Fruit fly (Drosophila melanogaster) whole organism, embryonic: ENCODE data around the gene CG43120.

ENCODE experiments used
- Adf1 ChIP-seq: fragments of 200-800 bp; sonication (Bioruptor generic); IDR thresholded peaks from 2 replicates; pipeline ENCODE4 v1.3.6; 2022; ENCODE audit warnings: missing biosample characterization, missing genetic modification characterization
- Asciz ChIP-seq: fragments of 200-800 bp; sonication (Bioruptor generic); optimal IDR thresholded peaks from 2 replicates; lab custom pipeline; 2017; ENCODE audit warnings: missing biosample characterization, mild to moderate bottlenecking, missing genetic modification characterization, missing genetic modification reagents
- Atf3 ChIP-seq: fragments of 200-800 bp; sonication (Bioruptor generic); optimal IDR thresholded peaks from 3 replicates; lab custom pipeline; 2016; ENCODE audit warnings: missing biosample characterization, missing genetic modification characterization
- Bdp1 ChIP-seq: fragments of 200-800 bp; sonication (Bioruptor generic); optimal IDR thresholded peaks from 3 replicates; lab custom pipeline; 2016; ENCODE audit warnings: missing biosample characterization, missing genetic modification characterization
- Blimp-1 ChIP-seq: fragments of 200-800 bp; sonication (Bioruptor generic); optimal IDR thresholded peaks from 3 replicates; lab custom pipeline; 2018; ENCODE audit warnings: missing biosample characterization, missing genetic modification characterization, mild to moderate bottlenecking, moderate library complexity, missing genetic modification reagents
- CG10543 ChIP-seq: fragments of 200-800 bp; sonication (Bioruptor generic); optimal IDR thresholded peaks from 3 replicates; lab custom pipeline; 2017; ENCODE audit warnings: missing biosample characterization, mild to moderate bottlenecking, missing genetic modification characterization, moderate library complexity
- CG11398 ChIP-seq: fragments of 200-800 bp; sonication (Bioruptor generic); optimal IDR thresholded peaks from 2 replicates; lab custom pipeline; 2016; ENCODE audit warnings: missing biosample characterization, missing genetic modification characterization
- CG12219 ChIP-seq: fragments of 200-800 bp; sonication (Bioruptor generic); optimal IDR thresholded peaks from 3 replicates; lab custom pipeline; 2018; ENCODE audit warnings: missing biosample characterization, mild to moderate bottlenecking, missing genetic modification characterization
- CG12659 ChIP-seq: fragments of 200-800 bp; sonication (Bioruptor generic); optimal IDR thresholded peaks from 3 replicates; lab custom pipeline; 2017; ENCODE audit warnings: mild to moderate bottlenecking, missing biosample characterization, missing genetic modification reagents, missing genetic modification characterization
- CG14014 ChIP-seq: fragments of 200-800 bp; sonication (Bioruptor generic); IDR thresholded peaks from 2 replicates; pipeline ENCODE4 v1.3.6; 2022; ENCODE audit warnings: missing biosample characterization, missing genetic modification characterization
- CG14050 ChIP-seq: fragments of 200-800 bp; sonication (Bioruptor generic); IDR thresholded peaks from 3 replicates; pipeline ENCODE4 v1.3.6; 2022; ENCODE audit warnings: missing biosample characterization, missing genetic modification characterization
- CG14441 ChIP-seq: fragments of 200-800 bp; sonication (Bioruptor generic); IDR thresholded peaks from 2 replicates; pipeline ENCODE4 v1.3.6; 2022; ENCODE audit warnings: missing biosample characterization, missing genetic modification characterization
- CG15601 ChIP-seq: fragments of 200-800 bp; sonication (Bioruptor generic); optimal IDR thresholded peaks from 3 replicates; lab custom pipeline; 2019; ENCODE audit warnings: missing biosample characterization, mild to moderate bottlenecking, missing genetic modification characterization, moderate library complexity
- CG1603 ChIP-seq: fragments of 200-800 bp; sonication (Bioruptor generic); optimal IDR thresholded peaks from 2 replicates; lab custom pipeline; 2019; ENCODE audit warnings: missing biosample characterization, mild to moderate bottlenecking, missing genetic modification characterization, moderate library complexity
- CG16863 ChIP-seq: fragments of 200-800 bp; sonication (Bioruptor generic); optimal IDR thresholded peaks from 3 replicates; lab custom pipeline; 2016; ENCODE audit warnings: missing biosample characterization, missing genetic modification characterization
- CG18599 ChIP-seq: fragments of 200-800 bp; sonication (Bioruptor generic); optimal IDR thresholded peaks from 3 replicates; lab custom pipeline; 2017; ENCODE audit warnings: missing biosample characterization, missing genetic modification characterization, mild to moderate bottlenecking, moderate library complexity, missing genetic modification reagents
- CG2712 ChIP-seq: fragments of 200-800 bp; optimal IDR thresholded peaks from 3 replicates; lab custom pipeline; 2019; ENCODE audit warnings: missing biosample characterization, mild to moderate bottlenecking, missing genetic modification characterization, moderate library complexity
- CG3065 ChIP-seq: fragments of 200-800 bp; sonication (Bioruptor generic); optimal IDR thresholded peaks from 2 replicates; lab custom pipeline; 2016; ENCODE audit warnings: missing biosample characterization, missing genetic modification characterization
- CG31365 ChIP-seq: fragments of 200-800 bp; sonication (Bioruptor generic); optimal IDR thresholded peaks from 2 replicates; lab custom pipeline; 2018; ENCODE audit warnings: missing biosample characterization, mild to moderate bottlenecking, missing genetic modification characterization
- CG31441 ChIP-seq: fragments of 200-800 bp; sonication (Bioruptor generic); IDR thresholded peaks from 2 replicates; pipeline ENCODE4 v1.3.6; 2022; ENCODE audit warnings: missing biosample characterization, missing genetic modification characterization
- CG4707 ChIP-seq: fragments of 200-800 bp; sonication (Bioruptor generic); optimal IDR thresholded peaks from 2 replicates; lab custom pipeline; 2018; ENCODE audit warnings: missing biosample characterization, mild to moderate bottlenecking, missing genetic modification characterization, moderate library complexity
- CG5180 ChIP-seq: fragments of 200-800 bp; sonication (Bioruptor generic); optimal IDR thresholded peaks from 3 replicates; lab custom pipeline; 2017; ENCODE audit warnings: missing biosample characterization, missing genetic modification characterization, mild to moderate bottlenecking, moderate library complexity, missing genetic modification reagents
- CG7745 ChIP-seq: fragments of 200-800 bp; sonication (Bioruptor generic); optimal IDR thresholded peaks from 2 replicates; lab custom pipeline; 2018; ENCODE audit warnings: missing biosample characterization, mild to moderate bottlenecking, missing genetic modification characterization, moderate library complexity
- CG7839 ChIP-seq: fragments of 200-800 bp; sonication (Bioruptor generic); optimal IDR thresholded peaks from 3 replicates; lab custom pipeline; 2018; ENCODE audit warnings: missing biosample characterization, mild to moderate bottlenecking, missing genetic modification characterization, moderate library complexity
- CG8089 ChIP-seq: fragments of 200-800 bp; sonication (Bioruptor generic); optimal IDR thresholded peaks from 3 replicates; lab custom pipeline; 2016; ENCODE audit warnings: missing biosample characterization, missing genetic modification characterization
- CG8281 ChIP-seq: fragments of 200-800 bp; sonication (Bioruptor generic); optimal IDR thresholded peaks from 2 replicates; lab custom pipeline; 2018; ENCODE audit warnings: missing biosample characterization, mild to moderate bottlenecking, missing genetic modification characterization, moderate library complexity
- CTCF ChIP-seq: fragments of 200-800 bp; sonication (Bioruptor generic); optimal IDR thresholded peaks from 2 replicates; lab custom pipeline; 2017; ENCODE audit warnings: missing biosample characterization, mild to moderate bottlenecking, missing genetic modification characterization, moderate library complexity
- Chrac-16 ChIP-seq: fragments of 200-800 bp; sonication (Bioruptor generic); optimal IDR thresholded peaks from 3 replicates; lab custom pipeline; 2016; ENCODE audit warnings: missing biosample characterization, missing genetic modification characterization
- CoRest ChIP-seq: fragments of 200-800 bp; sonication (Bioruptor generic); optimal IDR thresholded peaks from 3 replicates; lab custom pipeline; 2018; ENCODE audit warnings: missing biosample characterization, mild to moderate bottlenecking, missing genetic modification characterization, moderate library complexity
- CrebB ChIP-seq: fragments of 200-800 bp; sonication (Bioruptor generic); optimal IDR thresholded peaks from 3 replicates; lab custom pipeline; 2018; ENCODE audit warnings: missing biosample characterization, mild to moderate bottlenecking, missing genetic modification characterization
- Drgx ChIP-seq: fragments of 200-800 bp; sonication (Bioruptor generic); IDR thresholded peaks from 2 replicates; pipeline ENCODE4 v1.3.6; 2022; ENCODE audit warnings: missing biosample characterization, missing genetic modification characterization
- E2f2 ChIP-seq: fragments of 200-800 bp; sonication (Bioruptor generic); IDR thresholded peaks from 2 replicates; pipeline ENCODE4 v1.3.6; 2022; ENCODE audit warnings: missing biosample characterization, missing genetic modification characterization
- Fer3 ChIP-seq: fragments of 200-800 bp; sonication (Bioruptor generic); optimal IDR thresholded peaks from 2 replicates; lab custom pipeline; 2018; ENCODE audit warnings: missing biosample characterization, mild to moderate bottlenecking, missing genetic modification characterization, moderate library complexity
- HLH3B ChIP-seq: fragments of 200-800 bp; sonication (Bioruptor generic); IDR thresholded peaks from 2 replicates; pipeline ENCODE4 v1.3.6; 2022; ENCODE audit warnings: missing biosample characterization, missing genetic modification characterization
- Hmr ChIP-seq: fragments of 200-800 bp; sonication (Bioruptor generic); optimal IDR thresholded peaks from 3 replicates; lab custom pipeline; 2017; ENCODE audit warnings: mild to moderate bottlenecking, missing biosample characterization, missing genetic modification reagents, missing genetic modification characterization
- Lhr ChIP-seq: fragments of 200-800 bp; sonication (Bioruptor generic); optimal IDR thresholded peaks from 3 replicates; lab custom pipeline; 2017; ENCODE audit warnings: mild to moderate bottlenecking, missing biosample characterization, missing genetic modification reagents, missing genetic modification characterization
- Meics ChIP-seq: fragments of 200-800 bp; sonication (Bioruptor generic); optimal IDR thresholded peaks from 2 replicates; lab custom pipeline; 2017; ENCODE audit warnings: missing biosample characterization, mild to moderate bottlenecking, missing genetic modification characterization
- Mes4 ChIP-seq: fragments of 200-800 bp; sonication (Bioruptor generic); optimal IDR thresholded peaks from 2 replicates; lab custom pipeline; 2016; ENCODE audit warnings: missing biosample characterization, missing genetic modification characterization
- cg ChIP-seq: fragments of 200-800 bp; sonication (Bioruptor generic); optimal IDR thresholded peaks from 3 replicates; lab custom pipeline; 2019; ENCODE audit warnings: missing biosample characterization, mild to moderate bottlenecking, missing genetic modification characterization, moderate library complexity
- crp ChIP-seq, 2 experiments: fragments of 200-800 bp; sonication (Bioruptor generic); optimal IDR thresholded peaks; 2 replicates in 1 of 2; 3 replicates in 1 of 2; lab custom pipeline; 2017; ENCODE audit warnings: missing biosample characterization in 2 of 2, missing genetic modification characterization in 2 of 2, mild to moderate bottlenecking in 1 of 2, moderate library complexity in 1 of 2
- dysf ChIP-seq: fragments of 200-800 bp; sonication (Bioruptor generic); IDR thresholded peaks from 3 replicates; pipeline ENCODE4 v1.3.6; 2022; ENCODE audit warnings: missing biosample characterization, missing genetic modification characterization
- en ChIP-seq: fragments of 200-800 bp; sonication (Bioruptor generic); optimal IDR thresholded peaks from 2 replicates; lab custom pipeline; 2016; ENCODE audit warnings: missing biosample characterization, missing genetic modification characterization
- ewg ChIP-seq: fragments of 200-800 bp; sonication (Bioruptor generic); optimal IDR thresholded peaks from 3 replicates; lab custom pipeline; 2017; ENCODE audit warnings: mild to moderate bottlenecking, missing biosample characterization, missing genetic modification reagents, missing genetic modification characterization
- gsb-n ChIP-seq: fragments of 200-800 bp; sonication (Bioruptor generic); optimal IDR thresholded peaks from 3 replicates; lab custom pipeline; 2018; ENCODE audit warnings: missing biosample characterization, mild to moderate bottlenecking, missing genetic modification characterization
- nerfin-1 ChIP-seq: fragments of 200-800 bp; sonication (Bioruptor generic); optimal IDR thresholded peaks from 3 replicates; lab custom pipeline; 2019; ENCODE audit warnings: missing biosample characterization, mild to moderate bottlenecking, missing genetic modification characterization, moderate library complexity
- onecut ChIP-seq: fragments of 200-800 bp; sonication (Bioruptor generic); IDR thresholded peaks from 2 replicates; pipeline ENCODE4 v1.3.6; 2022; ENCODE audit warnings: missing biosample characterization, missing genetic modification characterization
- run ChIP-seq: fragments of 200-800 bp; sonication (Bioruptor generic); optimal IDR thresholded peaks from 3 replicates; lab custom pipeline; 2018; ENCODE audit warnings: missing biosample characterization, mild to moderate bottlenecking, missing genetic modification characterization
- trh ChIP-seq: fragments of 200-800 bp; sonication (Bioruptor generic); optimal IDR thresholded peaks from 2 replicates; lab custom pipeline; 2016; ENCODE audit warnings: missing biosample characterization, missing genetic modification characterization
- wdn ChIP-seq: fragments of 200-800 bp; sonication (Bioruptor generic); IDR thresholded peaks from 2 replicates; pipeline ENCODE4 v1.3.6; 2022; ENCODE audit warnings: missing biosample characterization, missing genetic modification characterization
- wek ChIP-seq: fragments of 200-800 bp; sonication (Bioruptor generic); optimal IDR thresholded peaks from 3 replicates; lab custom pipeline; 2018; ENCODE audit warnings: missing biosample characterization, mild to moderate bottlenecking, missing genetic modification characterization, moderate library complexity

Gene CG43120

dm6 chr3L:14366124-14366523 is 15.6 kb upstream of the CG43120 start (continued):
- TF ChIP-seq Atf3, result no peak
- TF ChIP-seq Mes4, result peak; percentile 39
- TF ChIP-seq en (GFP tag; lab: Kevin White, UChicago), result peak; percentile 23
- TF ChIP-seq CG16863 (GFP tag; lab: Kevin White, UChicago), result peak; percentile 32
- TF ChIP-seq Bdp1 (GFP tag; lab: Kevin White, UChicago), result no peak
- TF ChIP-seq CrebB (tag; lab: Kevin White, UChicago), result peak; percentile 78
- peak; percentile 64 for TF ChIP-seq CG31365 (tag; lab: Kevin White, UChicago)
- TF ChIP-seq Adf1 (GFP tag; lab: Robert Waterston, UW), result no peak
- peak; percentile 95 for TF ChIP-seq CG7745
- peak; percentile 79 for TF ChIP-seq gsb-n
- peak; percentile 91 for TF ChIP-seq Asciz (GFP tag; lab: Kevin White, UChicago)
- peak; percentile 41 for TF ChIP-seq CG8281
- TF ChIP-seq Chrac-16 (GFP tag; lab: Kevin White, UChicago), result no peak
- peak; percentile 11 for TF ChIP-seq CG11398 (GFP tag; lab: Kevin White, UChicago)
- no peak for TF ChIP-seq cg (GFP tag; lab: Kevin White, UChicago)
- peak; percentile 60 for TF ChIP-seq Lhr
- TF ChIP-seq HLH3B, result peak; percentile 45; the same call in 1 of the 2 replicates
- peak; percentile 75 for TF ChIP-seq onecut (GFP tag; lab: Robert Waterston, UW)
- no peak for TF ChIP-seq Drgx (GFP tag; lab: Robert Waterston, UW)
- peak; percentile 44 for TF ChIP-seq Hmr (GFP tag; lab: Kevin White, UChicago)
- TF ChIP-seq CG18599 (GFP tag; lab: Kevin White, UChicago), result peak; percentile 43
- TF ChIP-seq CG14050 (GFP tag; lab: Robert Waterston, UW), result peak; percentile 48; the same call in 1 of the 3 replicates
- TF ChIP-seq CG5180 (GFP tag; lab: Kevin White, UChicago), result peak; percentile 76
- no peak for TF ChIP-seq wdn
- peak; percentile 91 for TF ChIP-seq CG15601
- peak; percentile 31 for TF ChIP-seq CG7839
- peak; percentile 50; the same call in 1 of the 2 replicates for TF ChIP-seq CG14441 (GFP tag; lab: Robert Waterston, UW)
- peak; percentile 81 for TF ChIP-seq run (tag; lab: Kevin White, UChicago)
- TF ChIP-seq CG10543, result peak; percentile 77
- peak; percentile 32 for TF ChIP-seq CoRest
- peak; percentile 14 for TF ChIP-seq CG8089 (GFP tag; lab: Kevin White, UChicago)
- peak; percentile 27 for TF ChIP-seq CG12659 (GFP tag; lab: Kevin White, UChicago)
- 0 out of 2 replicates have a peak, but pooled peaks have one; percentile 45 for TF ChIP-seq CG14014 (GFP tag; lab: Robert Waterston, UW)
- TF ChIP-seq CG12219 (GFP tag; lab: Kevin White, UChicago), result peak; percentile 80
- peak; percentile 33 for TF ChIP-seq E2f2
- peak; percentile 71 for TF ChIP-seq CG2712
- peak; percentile 72 for TF ChIP-seq CG4707
- TF ChIP-seq CG1603 (tag; lab: Kevin White, UChicago), result peak; percentile 64
- peak; percentile 72 for TF ChIP-seq nerfin-1 (tag; lab: Kevin White, UChicago)
- no peak for TF ChIP-seq CG3065
- peak in 1 of 2 experiments; percentile 10 for TF ChIP-seq crp (GFP tag; optimal IDR thresholded peaks at IDR 0.05; lab: Kevin White, UChicago)
- TF ChIP-seq trh, result no peak
- peak; percentile 43 for TF ChIP-seq ewg (GFP tag; lab: Kevin White, UChicago)
- TF ChIP-seq Fer3, result peak; percentile 12
- no peak for TF ChIP-seq CTCF (GFP tag; lab: Kevin White, UChicago)
- peak; percentile 46; the same call in 1 of the 3 replicates for TF ChIP-seq dysf
- peak; percentile 73 for TF ChIP-seq Blimp-1 (GFP tag; lab: Kevin White, UChicago)
- TF ChIP-seq CG31441 (GFP tag; lab: Robert Waterston, UW), result peak; percentile 79
- TF ChIP-seq wek (GFP tag; lab: Kevin White, UChicago), result peak; percentile 77
- peak; percentile 27 for TF ChIP-seq Meics (GFP tag; lab: Kevin White, UChicago)
